Worm (Caenorhabditis elegans) whole organism, mixed stage, embryonic: ENCODE results near the gene col-174.

ENCODE experiments used
- M03D4.4 ChIP-seq: sonication (generic microtip); optimal IDR thresholded peaks from 2 replicates; lab custom pipeline; 2017; ENCODE audit warnings: mild to moderate bottlenecking, missing genetic modification characterization, missing compliant biosample characterization
- bed-3 ChIP-seq: fragments of 200-800 bp; sonication (Bioruptor generic); optimal IDR thresholded peaks from 3 replicates; lab custom pipeline; 2018; ENCODE audit warnings: mild to moderate bottlenecking, missing genetic modification characterization, moderate library complexity, missing compliant biosample characterization
- blmp-1 ChIP-seq: fragments of 150-350 bp; optimal IDR thresholded peaks from 2 replicates; lab custom pipeline; 2014; ENCODE audit warnings: missing biosample characterization, missing genetic modification characterization
- ceh-39 ChIP-seq: fragments of 150-350 bp; optimal IDR thresholded peaks from 2 replicates; lab custom pipeline; 2014; ENCODE audit warnings: missing biosample characterization, missing genetic modification characterization
- ceh-43 ChIP-seq: fragments of 200-800 bp; sonication (Bioruptor generic); optimal IDR thresholded peaks from 2 replicates; lab custom pipeline; 2018; ENCODE audit warnings: mild to moderate bottlenecking, missing genetic modification characterization, moderate library complexity, missing compliant biosample characterization
- ceh-83 ChIP-seq: fragments of 200-800 bp; sonication (Bioruptor generic); optimal IDR thresholded peaks from 2 replicates; lab custom pipeline; 2018; ENCODE audit warnings: mild to moderate bottlenecking, missing genetic modification characterization, missing compliant biosample characterization
- ces-1 ChIP-seq: fragments of 150-350 bp; optimal IDR thresholded peaks from 2 replicates; lab custom pipeline; 2014; ENCODE audit warnings: missing biosample characterization, missing genetic modification reagents, missing genetic modification characterization
- cnd-1 ChIP-seq: fragments of 200-800 bp; sonication (Bioruptor generic); optimal IDR thresholded peaks from 2 replicates; lab custom pipeline; 2018; ENCODE audit warnings: mild to moderate bottlenecking, missing genetic modification characterization, missing compliant biosample characterization
- drap-1 ChIP-seq: fragments of 200-800 bp; sonication (Bioruptor generic); optimal IDR thresholded peaks from 3 replicates; lab custom pipeline; 2018; ENCODE audit warnings: mild to moderate bottlenecking, missing genetic modification characterization, missing compliant biosample characterization
- elt-1 ChIP-seq: sonication (generic microtip); optimal IDR thresholded peaks from 2 replicates; lab custom pipeline; 2017; ENCODE audit warnings: missing genetic modification characterization, mild to moderate bottlenecking, missing compliant biosample characterization, antibody characterized with exemption, moderate library complexity, borderline replicate concordance; ENCODE audit not compliant: insufficient read depth
- elt-3 ChIP-seq: fragments of 150-350 bp; optimal IDR thresholded peaks from 2 replicates; lab custom pipeline; 2014; ENCODE audit warnings: missing biosample characterization, missing genetic modification characterization
- flh-1 ChIP-seq: fragments of 200-800 bp; sonication (Bioruptor generic); optimal IDR thresholded peaks from 2 replicates; lab custom pipeline; 2018; ENCODE audit warnings: mild to moderate bottlenecking, missing genetic modification characterization, moderate library complexity, missing compliant biosample characterization
- ham-2 ChIP-seq: fragments of 200-800 bp; sonication (Bioruptor generic); optimal IDR thresholded peaks from 2 replicates; lab custom pipeline; 2018; ENCODE audit warnings: mild to moderate bottlenecking, missing genetic modification characterization, missing compliant biosample characterization
- hlh-1 ChIP-seq: fragments of 150-350 bp; optimal IDR thresholded peaks from 2 replicates; lab custom pipeline; 2014; ENCODE audit warnings: missing biosample characterization, missing genetic modification reagents, missing genetic modification characterization
- lin-13 ChIP-seq: fragments of 150-350 bp; optimal IDR thresholded peaks from 2 replicates; lab custom pipeline; 2014; ENCODE audit warnings: missing biosample characterization, missing genetic modification characterization
- lin-32 ChIP-seq: fragments of 200-800 bp; sonication (Bioruptor generic); optimal IDR thresholded peaks from 2 replicates; lab custom pipeline; 2018; ENCODE audit warnings: mild to moderate bottlenecking, missing genetic modification characterization, missing compliant biosample characterization
- lsy-2 ChIP-seq: fragments of 150-350 bp; optimal IDR thresholded peaks from 2 replicates; lab custom pipeline; 2014; ENCODE audit warnings: missing biosample characterization, missing genetic modification characterization
- mab-5 ChIP-seq: fragments of 150-350 bp; optimal IDR thresholded peaks from 2 replicates; lab custom pipeline; 2014; ENCODE audit warnings: missing biosample characterization, missing genetic modification characterization
- mep-1 ChIP-seq: fragments of 150-350 bp; optimal IDR thresholded peaks from 2 replicates; lab custom pipeline; 2017; ENCODE audit warnings: missing biosample characterization, missing genetic modification reagents, missing genetic modification characterization, inconsistent platforms
- mls-2 ChIP-seq: sonication (generic microtip); optimal IDR thresholded peaks from 2 replicates; lab custom pipeline; 2016; ENCODE audit warnings: mild to moderate bottlenecking, missing genetic modification characterization, moderate library complexity, missing compliant biosample characterization
- nhr-12 ChIP-seq: fragments of 150-350 bp; optimal IDR thresholded peaks from 2 replicates; lab custom pipeline; 2014; ENCODE audit warnings: missing biosample characterization, missing genetic modification characterization
- nhr-2 ChIP-seq: fragments of 150-350 bp; optimal IDR thresholded peaks from 2 replicates; lab custom pipeline; 2014; ENCODE audit warnings: missing biosample characterization, missing genetic modification characterization
- nhr-237 ChIP-seq: fragments of 150-350 bp; optimal IDR thresholded peaks from 2 replicates; lab custom pipeline; 2014; ENCODE audit warnings: missing biosample characterization, missing genetic modification characterization
- nhr-28 ChIP-seq: fragments of 150-350 bp; optimal IDR thresholded peaks from 2 replicates; lab custom pipeline; 2014; ENCODE audit warnings: missing biosample characterization, missing genetic modification characterization
- nhr-76 ChIP-seq: sonication (generic microtip); optimal IDR thresholded peaks from 2 replicates; lab custom pipeline; 2017; ENCODE audit warnings: missing biosample characterization, missing genetic modification characterization
- pha-4 ChIP-seq: fragments of 150-350 bp; optimal IDR thresholded peaks from 2 replicates; lab custom pipeline; 2018; ENCODE audit warnings: missing biosample characterization, missing genetic modification reagents, missing genetic modification characterization
- sem-2 ChIP-seq: fragments of 200-800 bp; sonication (Bioruptor generic); optimal IDR thresholded peaks from 2 replicates; lab custom pipeline; 2018; ENCODE audit warnings: mild to moderate bottlenecking, missing genetic modification characterization, missing compliant biosample characterization
- snpc-4 ChIP-seq: fragments of 150-350 bp; optimal IDR thresholded peaks from 2 replicates; lab custom pipeline; 2014; ENCODE audit warnings: missing biosample characterization, missing genetic modification characterization
- sptf-1 ChIP-seq: sonication (generic microtip); optimal IDR thresholded peaks from 2 replicates; lab custom pipeline; 2017; ENCODE audit warnings: mild to moderate bottlenecking, missing genetic modification characterization, moderate library complexity, missing compliant biosample characterization
- tbx-8 ChIP-seq: fragments of 200-800 bp; sonication (Bioruptor generic); optimal IDR thresholded peaks from 2 replicates; lab custom pipeline; 2018; ENCODE audit warnings: mild to moderate bottlenecking, missing genetic modification characterization, moderate library complexity, missing compliant biosample characterization
- unc-120 ChIP-seq: sonication (generic microtip); optimal IDR thresholded peaks from 2 replicates; lab custom pipeline; 2017; ENCODE audit warnings: missing genetic modification characterization, missing compliant biosample characterization; ENCODE audit not compliant: poor library complexity, severe bottlenecking
- unc-39 ChIP-seq: fragments of 150-350 bp; optimal IDR thresholded peaks from 2 replicates; lab custom pipeline; 2014; ENCODE audit warnings: missing biosample characterization, missing genetic modification characterization
- unc-62 ChIP-seq: fragments of 150-350 bp; optimal IDR thresholded peaks from 2 replicates; lab custom pipeline; 2014; ENCODE audit warnings: missing biosample characterization, missing genetic modification reagents, missing genetic modification characterization
- zip-8 ChIP-seq: fragments of 150-350 bp; optimal IDR thresholded peaks from 2 replicates; lab custom pipeline; 2014; ENCODE audit warnings: missing biosample characterization, missing genetic modification characterization
- ztf-11 ChIP-seq: fragments of 150-350 bp; optimal IDR thresholded peaks from 2 replicates; lab custom pipeline; 2014; ENCODE audit warnings: missing biosample characterization, missing genetic modification characterization

Gene col-174

DNA sequence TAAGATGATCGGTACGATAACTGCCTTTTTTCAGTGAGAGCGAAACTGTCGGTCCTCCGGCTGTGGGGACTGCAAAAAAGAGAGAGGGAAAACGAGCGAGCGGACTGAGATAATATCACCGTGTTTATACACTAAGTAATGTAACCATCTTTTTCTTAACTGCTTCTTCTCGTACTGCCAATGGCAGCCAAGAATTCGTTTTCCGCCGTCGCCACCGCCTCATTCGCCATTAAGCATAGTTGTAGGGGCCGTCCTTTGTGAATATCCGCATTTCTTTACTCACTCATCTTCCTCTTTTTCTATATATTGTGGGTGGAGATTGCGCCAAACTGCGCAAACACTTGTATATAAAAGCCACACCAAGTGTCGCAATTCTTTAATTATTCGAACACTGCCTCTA, at the start of gene col-174:
Gene col-174, plus strand, starts transcription at position 301 of the 400 bp plus-strand sequence.
- TF ChIP-seq nhr-12 (tag; lab: Kevin White, UChicago) (no peak), ham-2 (GFP tag; lab: Kevin White, UChicago) (peak; percentile 12), mab-5 (tag; lab: Kevin White, UChicago) (no peak), lin-13 (no peak), elt-1 (tag; lab: Kevin White, UChicago) (no peak)

ce11 chrX:7500970-7501369, 45.6 kb upstream of the col-174 start, which contains the start of gene uggt-1:
TSS of gene uggt-1 (minus strand) at chrX:7500982.
- no peak for TF ChIP-seq elt-3 (tag; lab: Kevin White, UChicago)
- no peak for TF ChIP-seq unc-39 (tag; lab: Kevin White, UChicago)
- peak; percentile 75 for TF ChIP-seq cnd-1 (tag; lab: Kevin White, UChicago)
- TF ChIP-seq elt-1 (tag; lab: Kevin White, UChicago) = no peak
- TF ChIP-seq tbx-8 (GFP tag; lab: Kevin White, UChicago) = peak; percentile 28
- TF ChIP-seq snpc-4 (tag; lab: Kevin White, UChicago) = no peak
- TF ChIP-seq ztf-11 = no peak
- TF ChIP-seq lin-13 = peak; percentile 90
- TF ChIP-seq nhr-12 (tag; lab: Kevin White, UChicago) = no peak
- no peak for TF ChIP-seq ham-2 (GFP tag; lab: Kevin White, UChicago)
- no peak for TF ChIP-seq lin-32 (GFP tag; lab: Kevin White, UChicago)
- peak; percentile 36 for TF ChIP-seq ceh-39 (tag; lab: Kevin White, UChicago)
- TF ChIP-seq ceh-83 (GFP tag; lab: Kevin White, UChicago) = peak; percentile 48
- TF ChIP-seq nhr-76 (tag; lab: Kevin White, UChicago) = no peak
- peak; percentile 59 for TF ChIP-seq M03D4.4 (tag; lab: Kevin White, UChicago)
- TF ChIP-seq mls-2 = no peak
- peak; percentile 95 for TF ChIP-seq ces-1
- TF ChIP-seq nhr-237 (tag; lab: Kevin White, UChicago) = peak; percentile 40
- TF ChIP-seq mab-5 (tag; lab: Kevin White, UChicago) = no peak
- TF ChIP-seq flh-1 (GFP tag; lab: Kevin White, UChicago) = peak; percentile 13
- peak; percentile 37 for TF ChIP-seq hlh-1
- TF ChIP-seq unc-120 (tag; lab: Kevin White, UChicago) = peak; percentile 55
- peak; percentile 1 for TF ChIP-seq zip-8 (tag; lab: Kevin White, UChicago)
- TF ChIP-seq unc-62 (GFP tag; lab: Kevin White, UChicago) = no peak
- TF ChIP-seq nhr-28 (tag; lab: Kevin White, UChicago) = no peak
- no peak for TF ChIP-seq nhr-2
- no peak for TF ChIP-seq sptf-1
- peak; percentile 62 for TF ChIP-seq pha-4 (tag; lab: Kevin White, UChicago)
- no peak for TF ChIP-seq bed-3
- no peak for TF ChIP-seq blmp-1
- peak; percentile 19 for TF ChIP-seq ceh-43 (GFP tag; lab: Kevin White, UChicago)
- TF ChIP-seq sem-2 (GFP tag; lab: Kevin White, UChicago) = no peak
- TF ChIP-seq mep-1 (tag; lab: Kevin White, UChicago) = peak; percentile 92
- peak; percentile 77 for TF ChIP-seq lsy-2 (tag; lab: Kevin White, UChicago)
- TF ChIP-seq drap-1 = peak; percentile 45

- TF ChIP-seq nhr-12 (tag; lab: Kevin White, UChicago) (no peak), lin-13 (no peak), ham-2 (GFP tag; lab: Kevin White, UChicago) (no peak), mep-1 (tag; lab: Kevin White, UChicago) (no peak), hlh-1 (no peak), elt-3 (tag; lab: Kevin White, UChicago) (no peak), flh-1 (GFP tag; lab: Kevin White, UChicago) (no peak), drap-1 (no peak), lin-32 (GFP tag; lab: Kevin White, UChicago) (no peak), nhr-2 (no peak), pha-4 (tag; lab: Kevin White, UChicago) (no peak), blmp-1 (no peak), ceh-83 (GFP tag; lab: Kevin White, UChicago) (no peak), unc-120 (tag; lab: Kevin White, UChicago) (no peak), mls-2 (no peak)
Observed at ce11 chrX:7502807-7503206, 43.8 kb upstream of the col-174 start, which contains the start of gene F48E3.6. TSS of gene F48E3.6 (minus strand) at chrX:7502907.
